Worm (Caenorhabditis elegans): ENCODE data around the gene R155.5.
A peak's percentile ranks its signal among the peaks of the same experiment; 100 is the strongest.

ce11 chrIII:1950236-1950635 lies 20.1 kb downstream of the R155.5 start, which contains the start of the genes polh-1 and rps-22:
- TF ChIP-seq elt-2 (tag; optimal IDR thresholded peaks at IDR 0.05) (peak; percentile 43), fkh-8 (tag; optimal IDR thresholded peaks at IDR 0.05) (peak; percentile 87), fos-1 (tag; optimal IDR thresholded peaks at IDR 0.05) (peak; percentile 90), blmp-1 (tag; optimal IDR thresholded peaks at IDR 0.05) (peak; percentile 88), nhr-12 (tag; optimal IDR thresholded peaks at IDR 0.05) (no peak), lsy-2 (tag; optimal IDR thresholded peaks at IDR 0.05) (peak; percentile 94 to 97), pax-3 (tag; optimal IDR thresholded peaks at IDR 0.05) (peak; percentile 59), ces-1 (GFP tag; optimal IDR thresholded peaks at IDR 0.05) (no peak)
